Fruit fly (Drosophila melanogaster) whole organism, adult: ENCODE data around the gene CG15878.

Experiments used
- CG11617 ChIP-seq: fragments of 200-800 bp; sonication (Bioruptor generic); optimal IDR thresholded peaks from 2 replicates; lab custom pipeline; 2017; ENCODE audit warnings: mild to moderate bottlenecking, missing biosample characterization, missing genetic modification reagents, missing genetic modification characterization
- CG12768 ChIP-seq: fragments of 200-800 bp; sonication (Bioruptor generic); optimal IDR thresholded peaks from 2 replicates; lab custom pipeline; 2017; ENCODE audit warnings: missing biosample characterization, missing genetic modification characterization, mild to moderate bottlenecking, moderate library complexity, missing genetic modification reagents
- CG14711 ChIP-seq: fragments of 200-800 bp; sonication (Bioruptor generic); optimal IDR thresholded peaks from 2 replicates; lab custom pipeline; 2018; ENCODE audit warnings: missing biosample characterization, mild to moderate bottlenecking, missing genetic modification characterization, moderate library complexity
- CG1620 ChIP-seq: fragments of 200-800 bp; sonication (Bioruptor generic); optimal IDR thresholded peaks from 2 replicates; lab custom pipeline; 2016; ENCODE audit warnings: missing biosample characterization, missing genetic modification characterization
- CG33017 ChIP-seq: fragments of 200-800 bp; sonication (Bioruptor generic); optimal IDR thresholded peaks from 2 replicates; lab custom pipeline; 2018; ENCODE audit warnings: missing biosample characterization, mild to moderate bottlenecking, missing genetic modification characterization, moderate library complexity
- CG5204 ChIP-seq: fragments of 200-800 bp; sonication (Bioruptor generic); optimal IDR thresholded peaks from 2 replicates; lab custom pipeline; 2016; ENCODE audit warnings: missing biosample characterization, missing genetic modification characterization
- CG7045 ChIP-seq: fragments of 200-800 bp; sonication (Bioruptor generic); optimal IDR thresholded peaks from 2 replicates; lab custom pipeline; 2017; ENCODE audit warnings: missing biosample characterization, mild to moderate bottlenecking, missing genetic modification characterization
- CG7101 ChIP-seq: fragments of 200-800 bp; sonication (Bioruptor generic); optimal IDR thresholded peaks from 2 replicates; lab custom pipeline; 2018; ENCODE audit warnings: missing biosample characterization, mild to moderate bottlenecking, missing genetic modification characterization, moderate library complexity
- Clk ChIP-seq: fragments of 200-800 bp; sonication (Bioruptor generic); optimal IDR thresholded peaks from 2 replicates; lab custom pipeline; 2017; ENCODE audit warnings: missing biosample characterization, missing genetic modification characterization
- Crg-1 ChIP-seq: fragments of 200-800 bp; sonication (Bioruptor generic); optimal IDR thresholded peaks from 2 replicates; lab custom pipeline; 2016; ENCODE audit warnings: missing biosample characterization, missing genetic modification characterization
- Mnt ChIP-seq: fragments of 200-800 bp; sonication (Bioruptor generic); optimal IDR thresholded peaks from 2 replicates; lab custom pipeline; 2016; ENCODE audit warnings: missing biosample characterization, mild to moderate bottlenecking, missing genetic modification characterization
- bab1 ChIP-seq: fragments of 200-800 bp; sonication (Bioruptor generic); optimal IDR thresholded peaks from 3 replicates; lab custom pipeline; 2019; ENCODE audit warnings: missing biosample characterization, mild to moderate bottlenecking, missing genetic modification characterization, moderate library complexity
- cic ChIP-seq: fragments of 200-800 bp; sonication (Bioruptor generic); optimal IDR thresholded peaks from 2 replicates; lab custom pipeline; 2017; ENCODE audit warnings: missing biosample characterization, mild to moderate bottlenecking, missing genetic modification characterization, moderate library complexity
- kay ChIP-seq: fragments of 200-800 bp; sonication (Bioruptor generic); peaks from one replicate; lab custom pipeline; 2016; ENCODE audit warnings: missing biosample characterization, missing genetic modification characterization, borderline replicate concordance
- ovo ChIP-seq: fragments of 200-800 bp; sonication (Bioruptor generic); optimal IDR thresholded peaks from 2 replicates; lab custom pipeline; 2016; ENCODE audit warnings: missing biosample characterization, missing genetic modification characterization
- pad ChIP-seq: fragments of 200-800 bp; sonication (Bioruptor generic); optimal IDR thresholded peaks from 3 replicates; lab custom pipeline; 2017; ENCODE audit warnings: missing biosample characterization, missing genetic modification characterization, mild to moderate bottlenecking, moderate library complexity, missing genetic modification reagents
- toe ChIP-seq: fragments of 200-800 bp; sonication (Bioruptor generic); optimal IDR thresholded peaks from 2 replicates; lab custom pipeline; 2016; ENCODE audit warnings: missing biosample characterization, missing genetic modification characterization

Gene CG15878

DNA sequence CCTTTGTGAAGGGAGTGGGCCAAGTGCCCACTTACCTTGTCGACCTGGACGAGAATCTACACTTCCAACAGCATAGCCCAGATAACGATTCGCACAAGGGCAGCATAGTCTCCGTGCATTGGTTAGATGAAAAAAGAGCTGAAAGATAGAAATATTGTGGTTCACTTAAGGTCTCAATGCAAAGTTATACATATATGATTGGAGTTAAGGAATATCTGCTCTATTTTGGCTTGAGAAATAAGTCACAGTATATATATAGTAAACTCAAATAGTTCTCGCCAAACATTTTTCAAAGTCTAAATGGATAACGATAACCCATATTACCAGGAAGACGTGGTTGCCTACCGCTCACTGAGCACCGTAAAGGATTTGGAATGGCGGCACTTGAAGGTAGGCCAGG is 36.0 kb upstream of the CG15878 start, which contains the start of gene CG32305:
CG32305 (plus strand) TSS at position 301 of the 400 bp plus-strand sequence.
- no peak for TF ChIP-seq Crg-1 (GFP tag; lab: Kevin White, UChicago)
- TF ChIP-seq bab1 (GFP tag; lab: Kevin White, UChicago): no peak
- no peak for TF ChIP-seq CG7045 (GFP tag; lab: Kevin White, UChicago)
- no peak for TF ChIP-seq Mnt (GFP tag; lab: Kevin White, UChicago)
- TF ChIP-seq CG1620 (GFP tag; lab: Kevin White, UChicago): no peak
- no peak for TF ChIP-seq CG33017 (tag; lab: Kevin White, UChicago)

DNA sequence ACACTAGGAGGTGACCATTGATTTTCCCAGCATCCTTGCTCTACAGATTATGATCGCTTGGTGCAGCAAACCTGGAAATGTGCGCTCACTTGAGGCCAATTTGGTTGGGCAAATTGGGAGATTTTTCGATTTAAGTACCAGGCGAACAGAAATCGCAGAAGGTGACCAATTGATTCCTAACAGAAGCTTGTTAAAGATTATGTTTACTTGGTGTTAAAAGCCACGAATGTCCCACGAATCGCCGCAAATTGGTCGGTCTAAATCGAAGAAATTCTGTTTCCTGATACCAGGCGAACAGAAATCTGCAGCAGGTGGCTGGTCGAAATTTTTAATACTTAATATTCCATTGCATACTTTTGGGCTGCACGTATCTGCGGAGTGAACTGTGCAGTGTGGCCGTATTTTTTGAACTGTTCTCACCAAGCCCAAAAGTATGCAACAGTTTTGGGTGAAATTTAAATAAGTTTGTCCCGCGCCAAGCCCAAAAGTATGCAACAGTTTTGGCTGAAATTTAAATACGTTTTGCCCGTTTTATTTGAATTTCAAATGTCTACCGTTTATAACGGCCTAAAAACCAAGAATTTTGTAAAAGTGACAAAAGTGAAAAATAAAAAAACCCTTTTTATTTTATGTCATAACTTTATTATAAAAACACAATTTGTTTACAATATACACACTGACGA is 31.7 kb upstream of the CG15878 start, which contains the start of gene CG32301:
CG32301 (plus strand) TSS at position 633 of the 683 bp plus-strand sequence.
- no peak for TF ChIP-seq CG33017 (tag; lab: Kevin White, UChicago)
- TF ChIP-seq CG5204 (GFP tag; lab: Kevin White, UChicago): no peak
- TF ChIP-seq CG1620 (GFP tag; lab: Kevin White, UChicago): no peak
- peak; percentile 71 for TF ChIP-seq bab1 (GFP tag; lab: Kevin White, UChicago)

dm6 chr3L:2237543-2238233 is 25.4 kb upstream of the CG15878 start, which contains the start of gene ACXD:
Gene ACXD, plus strand, starts transcription at chr3L:2237608.
- TF ChIP-seq pad: no peak
- TF ChIP-seq CG5204 (GFP tag; lab: Kevin White, UChicago): no peak
- no peak for TF ChIP-seq bab1 (GFP tag; lab: Kevin White, UChicago)
- TF ChIP-seq cic: peak; percentile 33
- no peak for TF ChIP-seq CG12768

- TF ChIP-seq Clk (GFP tag; lab: Kevin White, UChicago) (no peak), CG14711 (tag; lab: Kevin White, UChicago) (no peak), bab1 (GFP tag; lab: Kevin White, UChicago) (peak; percentile 35)
Observed at dm6 chr3L:2237034-2237433, 24.7 kb upstream of the CG15878 start, which contains the start of gene CG9018. Gene CG9018, minus strand, starts transcription at chr3L:2237076.

DNA sequence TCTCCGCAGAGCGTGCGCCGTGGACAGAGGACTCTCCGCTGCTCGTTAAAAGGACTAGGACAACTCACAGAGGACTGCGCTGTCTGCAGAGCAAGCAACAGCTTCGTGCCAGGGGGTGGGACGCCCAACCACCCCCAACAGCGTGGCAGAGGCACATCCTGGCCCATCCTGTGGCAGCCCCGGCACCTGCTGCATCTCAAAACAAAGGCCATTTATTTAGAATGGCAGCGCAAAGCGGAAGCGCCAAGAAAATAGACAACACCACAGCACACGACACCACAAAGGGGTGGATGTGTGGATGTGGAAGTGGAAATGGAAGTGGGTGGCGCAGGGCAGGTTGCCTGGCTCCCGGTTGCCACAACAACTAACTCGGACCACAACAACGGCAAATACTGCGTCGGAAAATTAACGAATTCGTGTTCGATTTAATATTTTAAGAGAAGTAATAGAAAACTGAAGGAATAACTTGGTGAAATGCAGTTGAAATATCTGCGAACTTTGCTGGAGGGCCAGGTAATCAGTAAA is 16.9 kb upstream of the CG15878 start, which contains the start of gene Oseg2:
Oseg2 (plus strand) TSS at position 475 of the 525 bp plus-strand sequence.
- TF ChIP-seq CG5204 (GFP tag; lab: Kevin White, UChicago) (no peak), kay (GFP tag; lab: Kevin White, UChicago) (no peak), Clk (GFP tag; lab: Kevin White, UChicago) (no peak), bab1 (GFP tag; lab: Kevin White, UChicago) (no peak), cic (no peak), CG1620 (GFP tag; lab: Kevin White, UChicago) (no peak)

dm6 chr3L:2228367-2229171 is 16.3 kb upstream of the CG15878 start:
- no peak for TF ChIP-seq ovo (GFP tag; lab: Kevin White, UChicago)
- TF ChIP-seq pad: peak; percentile 97
- TF ChIP-seq Crg-1 (GFP tag; lab: Kevin White, UChicago): no peak
- no peak for TF ChIP-seq CG14711 (tag; lab: Kevin White, UChicago)
- TF ChIP-seq CG11617 (GFP tag; lab: Kevin White, UChicago): no peak
- no peak for TF ChIP-seq CG7045 (GFP tag; lab: Kevin White, UChicago)
- TF ChIP-seq toe (GFP tag; lab: Kevin White, UChicago): no peak

dm6 chr3L:2196713-2197112 is 15.6 kb downstream of the CG15878 start, which contains the start of gene CG8960:
Gene CG8960, plus strand, starts transcription at chr3L:2197013.
- TF ChIP-seq CG7101 (no peak), bab1 (GFP tag; lab: Kevin White, UChicago) (no peak), ovo (GFP tag; lab: Kevin White, UChicago) (no peak), CG12768 (no peak), Mnt (GFP tag; lab: Kevin White, UChicago) (no peak)
